Fruit fly (Drosophila melanogaster): ENCODE measurements around the gene Abcd3.

Gene Abcd3

DNA sequence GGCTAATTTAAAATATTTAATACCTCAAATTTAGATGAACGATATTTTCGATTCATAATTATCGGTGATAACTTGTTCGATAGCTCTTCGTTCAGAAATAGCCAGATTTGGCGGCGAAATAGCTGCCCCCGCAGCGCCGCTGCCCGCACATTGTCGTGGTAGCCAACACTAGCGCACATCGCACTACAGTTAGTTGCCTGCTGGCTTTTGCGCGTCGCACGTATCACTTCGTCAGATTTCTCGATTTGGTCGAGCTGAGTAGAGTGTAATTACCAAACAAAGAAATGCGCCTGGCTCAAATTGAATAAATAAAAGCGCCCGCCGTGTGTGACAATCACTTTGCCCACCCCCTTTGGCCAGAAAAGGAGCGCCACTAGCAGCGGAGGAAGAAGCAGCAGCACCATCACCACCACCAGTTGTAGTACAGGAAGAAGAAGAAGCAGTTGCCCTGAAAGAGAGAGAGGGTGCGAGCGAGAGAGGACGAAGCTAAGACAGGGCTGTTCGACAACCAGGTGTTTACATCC lies at the start of gene Abcd3:
Gene Abcd3, plus strand, starts transcription at position 145 of the 524 bp plus-strand sequence.
- TF ChIP-seq CG5204 (GFP tag; optimal IDR thresholded peaks at IDR 0.05) (no peak), CG33017 (tag; optimal IDR thresholded peaks at IDR 0.05) (no peak), Crg-1 (GFP tag; optimal IDR thresholded peaks at IDR 0.05) (peak; percentile 39), cic (GFP tag; optimal IDR thresholded peaks at IDR 0.05) (peak; percentile 86), bab1 (GFP tag; optimal IDR thresholded peaks at IDR 0.05) (peak; percentile 79), toe (GFP tag; optimal IDR thresholded peaks at IDR 0.05) (no peak), cnc (optimal IDR thresholded peaks at IDR 0.05) (no peak), Mnt (GFP tag; optimal IDR thresholded peaks at IDR 0.05) (peak; percentile 91), CG7045 (GFP tag; optimal IDR thresholded peaks at IDR 0.05) (no peak), tj (GFP tag; optimal IDR thresholded peaks at IDR 0.05) (peak; percentile 57), ovo (GFP tag; optimal IDR thresholded peaks at IDR 0.05) (peak; percentile 78), CG1620 (GFP tag; optimal IDR thresholded peaks at IDR 0.05) (peak; percentile 0), Clk (GFP tag; optimal IDR thresholded peaks at IDR 0.05) (no peak), Hr96 (GFP tag; optimal IDR thresholded peaks at IDR 0.05) (no peak), CG14711 (tag; optimal IDR thresholded peaks at IDR 0.05) (peak; percentile 59), CG11617 (GFP tag; optimal IDR thresholded peaks at IDR 0.05) (peak; percentile 62), CG12768 (GFP tag; optimal IDR thresholded peaks at IDR 0.05) (no peak), kay (GFP tag; ENCODE audit: borderline replicate concordance) (no peak), CG7101 (tag; optimal IDR thresholded peaks at IDR 0.05) (peak; percentile 63), pad (GFP tag; optimal IDR thresholded peaks at IDR 0.05) (peak; percentile 64)

DNA sequence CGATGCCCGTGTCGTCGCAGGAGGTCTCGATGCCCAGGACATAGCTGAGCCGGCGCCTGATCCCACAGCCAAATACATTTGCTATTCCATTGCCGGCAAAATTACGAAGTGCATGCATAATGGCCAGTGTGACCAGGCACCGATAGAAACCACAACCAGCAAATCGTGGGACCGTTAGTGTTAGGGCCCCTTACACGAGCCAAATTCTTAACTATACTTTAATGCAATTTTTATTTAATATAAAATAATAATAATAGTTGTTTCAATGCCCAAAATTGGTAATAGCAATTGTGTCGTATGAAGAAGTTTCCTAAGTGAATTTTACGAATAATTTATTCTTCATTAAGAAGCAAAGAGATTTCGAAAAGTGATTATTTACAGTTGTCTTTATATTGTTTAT lies 49.0 kb upstream of the Abcd3 start, which contains the start of gene Tcs4:
Gene Tcs4, minus strand, starts transcription at position 145 of the 400 bp plus-strand sequence.
- peak; percentile 29 for TF ChIP-seq Mnt (GFP tag; optimal IDR thresholded peaks at IDR 0.05)
- no peak for TF ChIP-seq CG5204 (GFP tag; optimal IDR thresholded peaks at IDR 0.05)
- peak; percentile 71 for TF ChIP-seq bab1 (GFP tag; optimal IDR thresholded peaks at IDR 0.05)
- TF ChIP-seq CG11617 (GFP tag; optimal IDR thresholded peaks at IDR 0.05) = peak; percentile 23
- TF ChIP-seq Clk (GFP tag; optimal IDR thresholded peaks at IDR 0.05) = no peak

DNA sequence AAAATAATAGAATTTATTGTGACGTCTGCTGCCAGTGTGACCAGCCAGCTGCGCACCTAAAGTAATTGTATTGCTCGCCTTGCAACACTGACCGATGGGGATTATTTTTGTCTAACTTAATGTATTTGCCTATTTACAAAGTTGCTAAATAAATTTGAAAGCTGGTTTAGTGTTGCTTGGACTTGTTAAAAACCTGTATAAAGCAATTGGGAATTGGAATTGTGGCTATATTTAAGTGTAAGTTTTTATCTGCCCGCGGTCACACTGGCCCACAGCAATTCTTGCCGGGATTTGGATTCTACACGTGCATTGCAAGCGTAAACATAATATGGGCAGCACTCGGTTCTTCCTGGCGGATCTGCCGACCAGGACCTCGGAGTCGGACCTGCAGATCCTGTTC lies 46.5 kb upstream of the Abcd3 start, which contains the start of the genes CG14230 and CG14232:
Gene CG14230, plus strand, starts transcription at position 94 of the 400 bp plus-strand sequence.
Gene CG14232, minus strand, starts transcription at position 177 of the 400 bp plus-strand sequence.
- TF ChIP-seq CG1620 (GFP tag; optimal IDR thresholded peaks at IDR 0.05) (peak; percentile 55), CG7101 (tag; optimal IDR thresholded peaks at IDR 0.05) (peak; percentile 55), cic (GFP tag; optimal IDR thresholded peaks at IDR 0.05) (no peak), Clk (GFP tag; optimal IDR thresholded peaks at IDR 0.05) (no peak), ovo (GFP tag; optimal IDR thresholded peaks at IDR 0.05) (no peak), CG11617 (GFP tag; optimal IDR thresholded peaks at IDR 0.05) (no peak), toe (GFP tag; optimal IDR thresholded peaks at IDR 0.05) (no peak), CG14711 (tag; optimal IDR thresholded peaks at IDR 0.05) (peak; percentile 50), CG5204 (GFP tag; optimal IDR thresholded peaks at IDR 0.05) (no peak), CG33017 (tag; optimal IDR thresholded peaks at IDR 0.05) (peak; percentile 10), cnc (optimal IDR thresholded peaks at IDR 0.05) (no peak), Crg-1 (GFP tag; optimal IDR thresholded peaks at IDR 0.05) (peak; percentile 51), Hr96 (GFP tag; optimal IDR thresholded peaks at IDR 0.05) (no peak), pad (GFP tag; optimal IDR thresholded peaks at IDR 0.05) (peak; percentile 18), tj (GFP tag; optimal IDR thresholded peaks at IDR 0.05) (no peak), kay (GFP tag; ENCODE audit: borderline replicate concordance) (no peak), Mnt (GFP tag; optimal IDR thresholded peaks at IDR 0.05) (peak; percentile 96), bab1 (GFP tag; optimal IDR thresholded peaks at IDR 0.05) (peak; percentile 37), CG12768 (GFP tag; optimal IDR thresholded peaks at IDR 0.05) (no peak), CG7045 (GFP tag; optimal IDR thresholded peaks at IDR 0.05) (no peak)

DNA sequence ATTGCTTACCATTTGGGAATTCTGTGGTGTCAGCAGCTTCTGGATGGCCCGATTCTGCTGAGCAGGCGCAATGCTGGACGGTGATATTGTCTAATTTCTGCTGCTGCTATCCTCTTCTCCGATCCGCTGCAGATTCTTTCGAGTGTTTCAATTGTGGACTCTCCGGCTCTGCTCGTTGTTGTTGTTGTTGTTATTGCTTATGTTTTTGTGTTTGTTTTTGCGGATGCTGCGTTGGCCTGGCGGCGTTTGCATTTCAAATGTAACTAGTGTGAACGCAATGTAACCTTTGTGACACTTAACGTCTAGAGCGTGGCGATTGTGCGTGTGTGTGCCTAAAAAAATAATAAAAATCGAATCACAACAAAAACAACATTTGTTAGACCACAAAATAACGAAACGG lies 38.6 kb upstream of the Abcd3 start:
- TF ChIP-seq CG12768 (GFP tag; optimal IDR thresholded peaks at IDR 0.05) = no peak
- no peak for TF ChIP-seq Crg-1 (GFP tag; optimal IDR thresholded peaks at IDR 0.05)
- no peak for TF ChIP-seq toe (GFP tag; optimal IDR thresholded peaks at IDR 0.05)
- no peak for TF ChIP-seq Clk (GFP tag; optimal IDR thresholded peaks at IDR 0.05)
- peak; percentile 75 for TF ChIP-seq tj (GFP tag; optimal IDR thresholded peaks at IDR 0.05)

DNA sequence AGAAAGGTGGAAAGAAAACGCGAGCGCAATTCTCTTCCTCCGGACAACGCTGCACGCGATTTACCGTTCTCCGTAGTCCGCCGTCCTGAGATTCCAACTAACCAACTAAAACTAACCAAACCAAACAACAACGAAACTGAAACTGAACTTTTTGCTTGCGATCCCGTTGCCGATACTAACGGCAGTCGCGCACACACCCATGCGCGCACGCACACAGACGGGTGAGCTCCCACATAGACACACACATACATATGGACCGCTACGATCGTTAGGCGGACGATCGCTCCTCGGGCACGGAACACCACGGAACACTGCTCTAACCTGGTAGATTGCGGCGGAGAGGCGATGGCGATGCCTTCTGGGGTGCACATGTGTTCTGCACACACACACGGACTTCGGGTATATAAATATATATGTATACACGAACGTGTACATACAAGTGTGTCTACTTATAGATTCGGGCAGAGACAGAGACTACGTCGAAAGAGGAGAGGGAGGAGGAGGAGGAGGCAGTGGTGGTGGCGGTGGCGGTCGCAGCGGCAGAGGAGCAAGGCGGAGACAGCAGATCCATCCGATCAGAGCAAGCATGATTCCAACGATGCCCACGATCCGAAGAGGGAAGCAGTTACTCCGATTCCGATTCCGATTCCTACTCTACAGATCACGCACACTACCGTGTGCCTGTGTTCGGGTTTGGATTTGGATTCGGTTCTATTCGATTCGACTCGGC lies 37.5 kb upstream of the Abcd3 start, which contains the start of gene meso18E:
Gene meso18E, minus strand, starts transcription at position 148 of the 730 bp plus-strand sequence.
- no peak for TF ChIP-seq cnc (optimal IDR thresholded peaks at IDR 0.05)
- TF ChIP-seq Hr96 (GFP tag; optimal IDR thresholded peaks at IDR 0.05) = no peak
- no peak for TF ChIP-seq Crg-1 (GFP tag; optimal IDR thresholded peaks at IDR 0.05)
- no peak for TF ChIP-seq CG7101 (tag; optimal IDR thresholded peaks at IDR 0.05)
- peak; percentile 34 for TF ChIP-seq ovo (GFP tag; optimal IDR thresholded peaks at IDR 0.05)
- TF ChIP-seq kay (GFP tag; ENCODE audit: borderline replicate concordance) = no peak
- TF ChIP-seq toe (GFP tag; optimal IDR thresholded peaks at IDR 0.05) = no peak
- TF ChIP-seq CG1620 (GFP tag; optimal IDR thresholded peaks at IDR 0.05) = no peak
- no peak for TF ChIP-seq bab1 (GFP tag; optimal IDR thresholded peaks at IDR 0.05)
- no peak for TF ChIP-seq CG33017 (tag; optimal IDR thresholded peaks at IDR 0.05)
- TF ChIP-seq CG14711 (tag; optimal IDR thresholded peaks at IDR 0.05) = no peak
- TF ChIP-seq cic (GFP tag; optimal IDR thresholded peaks at IDR 0.05) = no peak
- no peak for TF ChIP-seq CG5204 (GFP tag; optimal IDR thresholded peaks at IDR 0.05)
- TF ChIP-seq CG12768 (GFP tag; optimal IDR thresholded peaks at IDR 0.05) = no peak
- no peak for TF ChIP-seq CG7045 (GFP tag; optimal IDR thresholded peaks at IDR 0.05)
- peak; percentile 60 for TF ChIP-seq Mnt (GFP tag; optimal IDR thresholded peaks at IDR 0.05)
- no peak for TF ChIP-seq CG11617 (GFP tag; optimal IDR thresholded peaks at IDR 0.05)
- no peak for TF ChIP-seq Clk (GFP tag; optimal IDR thresholded peaks at IDR 0.05)
- no peak for TF ChIP-seq tj (GFP tag; optimal IDR thresholded peaks at IDR 0.05)
- peak; percentile 20 for TF ChIP-seq pad (GFP tag; optimal IDR thresholded peaks at IDR 0.05)

Data from whole organism, adult.